Fruit fly (Drosophila melanogaster): ENCODE results near the gene CG12320.
A peak's percentile ranks its signal among the peaks of the same experiment; 100 is the strongest.

CG12320 gene

DNA sequence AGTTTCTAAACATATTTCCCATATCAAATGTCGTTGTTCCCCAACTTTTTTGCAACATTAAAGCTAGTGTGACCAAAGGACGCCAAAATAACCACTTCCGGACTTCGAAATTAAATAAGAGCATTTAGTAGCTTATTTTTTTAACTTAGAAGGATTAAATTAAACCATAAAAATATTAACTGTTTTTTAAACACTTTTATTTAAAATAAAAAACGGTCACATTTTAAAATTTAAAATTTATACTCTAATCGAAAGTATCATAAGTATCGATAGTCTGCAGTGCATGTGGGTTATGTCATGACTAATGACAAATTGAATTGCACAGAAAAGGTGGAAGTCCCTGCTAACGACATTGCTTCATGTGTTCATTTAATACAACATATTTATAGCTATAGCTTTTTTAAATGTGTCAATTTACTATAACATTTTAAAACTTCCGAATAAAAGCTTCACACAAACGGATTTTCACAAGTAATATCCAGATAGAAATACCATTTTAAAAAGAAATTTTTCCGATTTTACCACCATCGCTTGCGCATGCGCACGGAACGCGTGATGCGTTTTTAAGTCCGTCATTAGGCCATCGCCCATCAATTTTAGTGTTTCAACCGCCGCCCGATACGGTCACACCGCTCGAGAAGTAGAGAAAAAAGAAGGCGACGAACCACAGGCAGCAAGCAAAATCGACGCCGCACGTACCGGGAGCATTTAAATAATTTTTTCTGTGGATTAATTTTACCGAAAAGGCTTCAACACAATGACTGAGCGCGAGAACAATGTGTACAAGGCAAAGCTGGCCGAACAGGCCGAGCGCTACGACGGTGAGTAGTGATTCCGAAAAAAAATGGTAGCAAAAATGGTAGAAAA, 10.2 kb downstream of the CG12320 start, which contains the start of the genes CG7156 and 14-3-3epsilon (continued):
- TF ChIP-seq sob (GFP tag; IDR thresholded peaks at IDR 0.05): peak; percentile 20; the same call in 1 of the 2 replicates
- TF ChIP-seq CG13624 (GFP tag; optimal IDR thresholded peaks at IDR 0.05): peak; percentile 9
- TF ChIP-seq Adf1 (GFP tag; IDR thresholded peaks at IDR 0.05): peak; percentile 41; the same call in 1 of the 2 replicates
- TF ChIP-seq NFAT (GFP tag; IDR thresholded peaks at IDR 0.05): 0 out of 2 replicates have a peak, but pooled peaks have one; percentile 3
- peak; percentile 50; the same call in 1 of the 2 replicates for TF ChIP-seq ranshi (GFP tag; IDR thresholded peaks at IDR 0.05)
- TF ChIP-seq Spps (tag; optimal IDR thresholded peaks at IDR 0.05): peak; percentile 9
- TF ChIP-seq CG32767 (GFP tag; IDR thresholded peaks at IDR 0.05): peak; percentile 63
- TF ChIP-seq CG9932 (GFP tag; IDR thresholded peaks at IDR 0.05): 0 out of 2 replicates have a peak, but pooled peaks have one; percentile 3
- peak; percentile 15 for TF ChIP-seq CG2875 (GFP tag; optimal IDR thresholded peaks at IDR 0.05)
- TF ChIP-seq lola (GFP tag; optimal IDR thresholded peaks at IDR 0.05): peak in 1 of 3 experiments; percentile 57
- peak; percentile 22 for TF ChIP-seq sug (tag; optimal IDR thresholded peaks at IDR 0.05)
- peak; percentile 39 for TF ChIP-seq CG13296 (GFP tag; optimal IDR thresholded peaks at IDR 0.05)
- peak; percentile 3 for TF ChIP-seq NC2α (GFP tag; optimal IDR thresholded peaks at IDR 0.05)
- peak; percentile 41 for TF ChIP-seq CG17359 (tag; optimal IDR thresholded peaks at IDR 0.05)
- TF ChIP-seq CG17186 (GFP tag; optimal IDR thresholded peaks at IDR 0.05): peak; percentile 94
- no peak for TF ChIP-seq zf30C (GFP tag; optimal IDR thresholded peaks at IDR 0.05)
- peak; percentile 22; the same call in 1 of the 3 replicates for TF ChIP-seq CG14860 (GFP tag; IDR thresholded peaks at IDR 0.05; ENCODE audit: partially characterized antibody)
- TF ChIP-seq Six4 (GFP tag; optimal IDR thresholded peaks at IDR 0.05): no peak
- TF ChIP-seq ro (GFP tag; IDR thresholded peaks at IDR 0.05): no peak
- peak; percentile 59 for TF ChIP-seq Myb (GFP tag; optimal IDR thresholded peaks at IDR 0.05)
- TF ChIP-seq CG3281 (GFP tag; optimal IDR thresholded peaks at IDR 0.05): no peak
- peak in 1 of 2 experiments; percentile 30 for TF ChIP-seq chif (GFP tag; optimal IDR thresholded peaks at IDR 0.05)
- TF ChIP-seq fd64A (GFP tag; optimal IDR thresholded peaks at IDR 0.05): no peak
- peak; percentile 77 for TF ChIP-seq Jarid2 (GFP tag; optimal IDR thresholded peaks at IDR 0.05)
- TF ChIP-seq Xbp1 (GFP tag; optimal IDR thresholded peaks at IDR 0.05): peak; percentile 73
- TF ChIP-seq aop (GFP tag; IDR thresholded peaks at IDR 0.05): 0 out of 2 replicates have a peak, but pooled peaks have one; percentile 8
- no peak for TF ChIP-seq CG4820 (GFP tag; optimal IDR thresholded peaks at IDR 0.05)
- TF ChIP-seq CG12071 (GFP tag; optimal IDR thresholded peaks at IDR 0.05): peak; percentile 30
- TF ChIP-seq HHEX (GFP tag; optimal IDR thresholded peaks at IDR 0.05): peak; percentile 19
- TF ChIP-seq gcm2 (GFP tag; optimal IDR thresholded peaks at IDR 0.05): no peak
- peak; percentile 77 for TF ChIP-seq trem (tag; optimal IDR thresholded peaks at IDR 0.05)
- peak; percentile 71 for TF ChIP-seq gem (tag; optimal IDR thresholded peaks at IDR 0.05)
- no peak for TF ChIP-seq CG7963 (GFP tag; IDR thresholded peaks at IDR 0.05; ENCODE audit: partially characterized antibody)
- no peak for TF ChIP-seq Gug (GFP tag; IDR thresholded peaks at IDR 0.05)
- no peak for TF ChIP-seq D19A (tag; optimal IDR thresholded peaks at IDR 0.05)
- no peak for TF ChIP-seq Dfd (GFP tag; optimal IDR thresholded peaks at IDR 0.05)
- peak; percentile 18 for TF ChIP-seq CG1603 (tag; optimal IDR thresholded peaks at IDR 0.05)
- peak; percentile 9 for TF ChIP-seq CG4282 (GFP tag; optimal IDR thresholded peaks at IDR 0.05)
- TF ChIP-seq dmrt11E (tag; optimal IDR thresholded peaks at IDR 0.05): peak; percentile 68
- TF ChIP-seq Dip2 (GFP tag; IDR thresholded peaks at IDR 0.05): no peak
- peak; percentile 66 for TF ChIP-seq CoRest (tag; optimal IDR thresholded peaks at IDR 0.05)
- TF ChIP-seq CG11696 (GFP tag; IDR thresholded peaks at IDR 0.05): no peak
- TF ChIP-seq Awh (GFP tag; IDR thresholded peaks at IDR 0.05): no peak
- TF ChIP-seq E2f1 (GFP tag; IDR thresholded peaks at IDR 0.05): 0 out of 2 replicates have a peak, but pooled peaks have one; percentile 45
- TF ChIP-seq BtbVII (GFP tag; optimal IDR thresholded peaks at IDR 0.05): peak; percentile 25
- TF ChIP-seq CG17802 (tag; optimal IDR thresholded peaks at IDR 0.05): no peak
- TF ChIP-seq Dref (GFP tag; IDR thresholded peaks at IDR 0.05): peak; percentile 61
- peak; percentile 18 for TF ChIP-seq HmgZ (tag; optimal IDR thresholded peaks at IDR 0.05)

Measured in whole organism, embryonic.